Fruit fly (Drosophila melanogaster): ENCODE results near the gene vn.

The vn gene

DNA sequence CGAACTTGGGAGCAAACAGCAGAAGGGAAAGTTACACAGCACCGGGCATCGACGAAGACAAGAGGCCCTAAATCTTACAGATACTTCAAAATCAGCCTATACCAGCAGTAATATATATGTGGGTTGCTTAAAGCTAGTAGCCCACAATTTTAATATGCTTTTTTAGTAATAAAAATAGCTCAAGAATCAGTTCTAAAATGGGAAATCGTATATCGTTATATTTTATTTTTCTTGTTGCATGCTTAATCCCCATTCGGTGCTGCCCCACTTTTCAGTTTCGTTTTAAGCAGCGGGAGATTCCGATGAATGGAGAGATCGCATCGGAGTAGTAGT, 37.4 kb downstream of the vn start (continued):
- no peak for TF ChIP-seq nerfin-1 (tag; optimal IDR thresholded peaks at IDR 0.05)
- no peak for TF ChIP-seq CG15696 (tag; optimal IDR thresholded peaks at IDR 0.05)
- peak; percentile 2 for TF ChIP-seq D19B (GFP tag; optimal IDR thresholded peaks at IDR 0.05)
- no peak for TF ChIP-seq CG15073 (GFP tag; optimal IDR thresholded peaks at IDR 0.05)
- TF ChIP-seq CoRest (tag; optimal IDR thresholded peaks at IDR 0.05): peak; percentile 42
- TF ChIP-seq Ssrp (tag; optimal IDR thresholded peaks at IDR 0.05): no peak
- peak; percentile 34 for TF ChIP-seq Oli (tag; optimal IDR thresholded peaks at IDR 0.05)
- TF ChIP-seq sob (GFP tag; IDR thresholded peaks at IDR 0.05): peak; percentile 21; the same call in 1 of the 2 replicates
- TF ChIP-seq CG3281 (GFP tag; optimal IDR thresholded peaks at IDR 0.05): peak; percentile 44
- peak; percentile 1 for TF ChIP-seq CG10979 (tag; optimal IDR thresholded peaks at IDR 0.05)
- no peak for TF ChIP-seq fu2 (GFP tag; optimal IDR thresholded peaks at IDR 0.05)
- peak; percentile 17 for TF ChIP-seq CG8924 (tag; optimal IDR thresholded peaks at IDR 0.05)
- peak; percentile 47 for TF ChIP-seq Blimp-1 (GFP tag; optimal IDR thresholded peaks at IDR 0.05)
- no peak for TF ChIP-seq CG8765 (GFP tag; IDR thresholded peaks at IDR 0.05)
- no peak for TF ChIP-seq Myb (GFP tag; optimal IDR thresholded peaks at IDR 0.05)
- peak; percentile 29 to 54 for TF ChIP-seq bsh (GFP tag; optimal IDR thresholded peaks at IDR 0.05)
- no peak for TF ChIP-seq CG12299 (tag; optimal IDR thresholded peaks at IDR 0.05)
- no peak for TF ChIP-seq gro (GFP tag; optimal IDR thresholded peaks at IDR 0.05)
- no peak for TF ChIP-seq Atf6 (GFP tag; IDR thresholded peaks at IDR 0.05)
- TF ChIP-seq wor (GFP tag; IDR thresholded peaks at IDR 0.05): no peak
- TF ChIP-seq Gug (GFP tag; IDR thresholded peaks at IDR 0.05): peak; percentile 13; the same call in 1 of the 4 replicates
- TF ChIP-seq cato (GFP tag; optimal IDR thresholded peaks at IDR 0.05; ENCODE audit: borderline replicate concordance): no peak
- peak; percentile 49 for TF ChIP-seq CG30403 (GFP tag; optimal IDR thresholded peaks at IDR 0.05)
- TF ChIP-seq zfh2 (GFP tag; optimal IDR thresholded peaks at IDR 0.05): peak; percentile 42
- peak; percentile 40 for TF ChIP-seq nmo (GFP tag; optimal IDR thresholded peaks at IDR 0.05)
- TF ChIP-seq CG12942 (GFP tag; optimal IDR thresholded peaks at IDR 0.05): no peak
- no peak for TF ChIP-seq CG3838 (GFP tag; optimal IDR thresholded peaks at IDR 0.05)
- TF ChIP-seq Dbx (GFP tag; IDR thresholded peaks at IDR 0.05): 0 out of 3 replicates have a peak, but pooled peaks have one; percentile 24
- TF ChIP-seq crp (GFP tag; optimal IDR thresholded peaks at IDR 0.05): no peak
- TF ChIP-seq CG8359 (GFP tag; optimal IDR thresholded peaks at IDR 0.05; ENCODE audit: borderline replicate concordance): no peak
- no peak for TF ChIP-seq CG42726 (GFP tag; IDR thresholded peaks at IDR 0.05; ENCODE audit: partially characterized antibody)
- TF ChIP-seq hbn (GFP tag; IDR thresholded peaks at IDR 0.05; ENCODE audit: partially characterized antibody): no peak
- TF ChIP-seq Spps (tag; optimal IDR thresholded peaks at IDR 0.05): no peak
- TF ChIP-seq CG10274 (GFP tag; optimal IDR thresholded peaks at IDR 0.05): peak; percentile 41
- TF ChIP-seq CG8281 (tag; optimal IDR thresholded peaks at IDR 0.05): no peak
- TF ChIP-seq hkb (optimal IDR thresholded peaks at IDR 0.05): no peak
- TF ChIP-seq hkb (GFP tag; IDR thresholded peaks at IDR 0.05): no peak
- TF ChIP-seq chif (GFP tag; optimal IDR thresholded peaks at IDR 0.05): peak in 1 of 2 experiments; percentile 1
- TF ChIP-seq sisA (GFP tag; IDR thresholded peaks at IDR 0.05): no peak
- TF ChIP-seq al (GFP tag; IDR thresholded peaks at IDR 0.05): 0 out of 2 replicates have a peak, but pooled peaks have one; percentile 20
- TF ChIP-seq CG5953 (GFP tag; IDR thresholded peaks at IDR 0.05): peak; percentile 30; the same call in 1 of the 2 replicates
- TF ChIP-seq CG33213 (GFP tag; optimal IDR thresholded peaks at IDR 0.05): no peak
- TF ChIP-seq CG2120 (GFP tag; optimal IDR thresholded peaks at IDR 0.05): peak; percentile 37
- 0 out of 3 replicates have a peak, but pooled peaks have one; percentile 17 for TF ChIP-seq CG7357 (GFP tag; IDR thresholded peaks at IDR 0.05)
- TF ChIP-seq Bdp1 (GFP tag; optimal IDR thresholded peaks at IDR 0.05): no peak
- no peak for TF ChIP-seq Trl (optimal IDR thresholded peaks at IDR 0.05)
- no peak for TF ChIP-seq Trl (GFP tag; optimal IDR thresholded peaks at IDR 0.05)
- no peak for TF ChIP-seq chinmo (GFP tag; IDR thresholded peaks at IDR 0.05; ENCODE audit: partially characterized antibody)
- no peak for TF ChIP-seq CG8388 (GFP tag; optimal IDR thresholded peaks at IDR 0.05)
- TF ChIP-seq Xbp1 (GFP tag; optimal IDR thresholded peaks at IDR 0.05): peak; percentile 35
- TF ChIP-seq gcm (GFP tag; optimal IDR thresholded peaks at IDR 0.05): no peak

Data from whole organism, embryonic.